Fruit fly (Drosophila melanogaster): ENCODE results near the gene CG43082.

DNA sequence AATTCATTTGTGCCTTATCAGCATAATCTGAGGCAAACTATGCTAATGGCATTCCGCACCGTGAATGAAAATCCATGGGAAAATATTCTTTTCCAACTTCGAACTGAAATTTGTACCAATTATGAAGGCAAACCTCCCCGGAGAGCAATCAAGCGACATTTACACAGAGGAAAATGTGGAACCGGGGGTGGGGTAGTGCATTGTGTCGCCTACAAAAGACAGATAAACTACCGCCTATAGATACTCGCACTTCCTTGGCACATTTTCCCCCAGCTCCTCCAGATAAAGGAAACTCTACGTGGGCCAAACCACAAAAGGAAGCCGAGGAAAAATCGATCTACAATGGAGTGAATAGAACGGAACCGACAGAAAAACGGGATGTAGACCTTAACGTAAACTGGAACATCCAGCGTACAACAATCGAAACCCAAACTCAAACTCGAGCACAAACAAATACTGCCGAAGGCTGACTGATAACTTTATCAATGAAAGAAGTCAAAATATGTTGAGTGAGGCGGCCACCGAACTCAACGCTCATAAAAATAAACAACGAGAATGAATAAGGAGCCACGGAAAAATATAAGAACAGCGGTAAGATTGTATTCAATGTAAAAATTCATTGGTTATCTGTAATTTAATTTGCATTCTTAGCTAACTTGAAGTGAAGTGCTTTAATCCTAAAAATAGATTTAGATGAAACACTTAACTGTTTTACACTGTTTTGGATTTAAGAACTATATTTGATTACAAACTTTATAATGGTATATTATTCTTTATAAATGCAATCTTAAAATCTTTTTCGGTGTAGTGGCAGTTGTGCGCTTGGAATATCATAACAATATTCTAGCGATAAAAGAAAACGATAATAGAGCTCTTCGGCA is 29.3 kb downstream of the CG43082 start:
- TF ChIP-seq Vsx1 (GFP tag; optimal IDR thresholded peaks at IDR 0.05) (peak; percentile 28), mirr (GFP tag; optimal IDR thresholded peaks at IDR 0.05) (peak; percentile 23), Doc2 (GFP tag; IDR thresholded peaks at IDR 0.05) (no peak), sd (tag; optimal IDR thresholded peaks at IDR 0.05) (peak; percentile 51)
